Fruit fly (Drosophila melanogaster) whole organism: ENCODE measurements around the gene mthl11.

Experiments
- EcR ChIP-seq, 2 experiments: fragments of >200 bp; optimal IDR thresholded peaks; 2 replicates each; lab custom pipeline; 2017; ENCODE audit warnings: missing biosample characterization in 2 of 2, missing genetic modification characterization in 2 of 2, missing genetic modification reagents in 2 of 2
- pan ChIP-seq: fragments of >200 bp; optimal IDR thresholded peaks from 2 replicates; lab custom pipeline; 2017

dm6 chr3R:10403940-10404339 is 3.1 kb downstream of the mthl11 start:
- no peak for TF ChIP-seq EcR (GFP tag; optimal IDR thresholded peaks at IDR 0.05; lab: Kevin White, UChicago)
- TF ChIP-seq pan (lab: Kevin White, UChicago): no peak
